Fruit fly (Drosophila melanogaster): ENCODE data around the gene CG34012.

DNA sequence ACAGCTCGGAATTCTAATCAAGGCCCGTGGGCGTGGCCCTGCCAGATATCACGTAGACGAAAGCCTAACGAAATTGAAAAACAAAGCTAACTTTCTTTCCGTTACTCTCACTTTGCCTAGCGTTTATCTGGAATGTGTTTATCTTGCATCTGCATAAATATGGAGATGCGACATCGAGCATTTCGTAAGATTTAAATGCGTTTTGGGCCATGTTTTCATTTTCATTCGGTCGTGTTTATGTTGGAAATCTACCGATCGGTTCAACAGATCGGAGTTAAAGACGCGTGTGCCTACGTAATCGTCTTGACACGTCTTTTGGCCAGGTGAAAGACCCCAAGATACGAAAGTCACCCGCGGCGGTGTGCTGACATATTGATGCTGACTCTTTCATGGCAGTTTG lies 38.4 kb upstream of the CG34012 start:
- no peak for TF ChIP-seq Myc (optimal IDR thresholded peaks at IDR 0.05)
- no peak for TF ChIP-seq insv (optimal IDR thresholded peaks at IDR 0.05)
- TF ChIP-seq psq (optimal IDR thresholded peaks at IDR 0.05), result no peak
